Fruit fly (Drosophila melanogaster) whole organism, embryonic: ENCODE data around the gene CG4577.
A peak's percentile ranks its signal among the peaks of the same experiment; 100 is the strongest.

ENCODE experiments used
- CG10209 ChIP-seq: fragments of 200-800 bp; sonication (Bioruptor generic); optimal IDR thresholded peaks from 3 replicates; lab custom pipeline; 2017; ENCODE audit warnings: missing biosample characterization, mild to moderate bottlenecking, missing genetic modification characterization, missing genetic modification reagents
- CG10267 ChIP-seq: fragments of 200-800 bp; sonication (Bioruptor generic); optimal IDR thresholded peaks from 2 replicates; lab custom pipeline; 2018; ENCODE audit warnings: missing biosample characterization, mild to moderate bottlenecking, missing genetic modification characterization, moderate library complexity
- CG10274 ChIP-seq: fragments of 200-800 bp; sonication (Bioruptor generic); optimal IDR thresholded peaks from 3 replicates; lab custom pipeline; 2017; ENCODE audit warnings: missing biosample characterization, mild to moderate bottlenecking, missing genetic modification characterization
- CG12299 ChIP-seq: fragments of 200-800 bp; sonication (Bioruptor generic); optimal IDR thresholded peaks from 2 replicates; lab custom pipeline; 2018; ENCODE audit warnings: missing biosample characterization, mild to moderate bottlenecking, missing genetic modification characterization
- CG12769 ChIP-seq: fragments of 200-800 bp; sonication (Bioruptor generic); optimal IDR thresholded peaks from 2 replicates; lab custom pipeline; 2019; ENCODE audit warnings: missing biosample characterization, mild to moderate bottlenecking, missing genetic modification characterization, moderate library complexity
- CG13894 ChIP-seq: fragments of 200-800 bp; sonication (Bioruptor generic); optimal IDR thresholded peaks from 3 replicates; lab custom pipeline; 2018; ENCODE audit warnings: missing biosample characterization, mild to moderate bottlenecking, missing genetic modification characterization, moderate library complexity
- CG17612 ChIP-seq: fragments of 200-800 bp; sonication (Bioruptor generic); IDR thresholded peaks from 2 replicates; pipeline ENCODE4 v1.3.6; 2022; ENCODE audit warnings: missing biosample characterization, missing genetic modification characterization
- CG18476 ChIP-seq: fragments of 200-800 bp; sonication (Bioruptor generic); optimal IDR thresholded peaks from 2 replicates; lab custom pipeline; 2016; ENCODE audit warnings: missing biosample characterization, mild to moderate bottlenecking, missing genetic modification characterization
- CG18599 ChIP-seq: fragments of 200-800 bp; sonication (Bioruptor generic); optimal IDR thresholded peaks from 3 replicates; lab custom pipeline; 2017; ENCODE audit warnings: missing biosample characterization, missing genetic modification characterization, mild to moderate bottlenecking, moderate library complexity, missing genetic modification reagents
- CG2712 ChIP-seq: fragments of 200-800 bp; optimal IDR thresholded peaks from 3 replicates; lab custom pipeline; 2019; ENCODE audit warnings: missing biosample characterization, mild to moderate bottlenecking, missing genetic modification characterization, moderate library complexity
- CG32532 ChIP-seq: fragments of 200-800 bp; sonication (Bioruptor generic); IDR thresholded peaks from 2 replicates; pipeline ENCODE4 v1.3.6; 2022; ENCODE audit warnings: missing biosample characterization, missing genetic modification characterization
- CG4730 ChIP-seq: fragments of 200-800 bp; sonication (Bioruptor generic); IDR thresholded peaks from 2 replicates; pipeline ENCODE4 v1.3.6; 2022; ENCODE audit warnings: missing biosample characterization, missing genetic modification characterization
- CG7839 ChIP-seq: fragments of 200-800 bp; sonication (Bioruptor generic); optimal IDR thresholded peaks from 3 replicates; lab custom pipeline; 2018; ENCODE audit warnings: missing biosample characterization, mild to moderate bottlenecking, missing genetic modification characterization, moderate library complexity
- CG7963 ChIP-seq: fragments of 200-800 bp; sonication (Bioruptor generic); IDR thresholded peaks from 3 replicates; pipeline ENCODE4 v1.3.6; 2022; ENCODE audit warnings: missing biosample characterization, missing genetic modification characterization; ENCODE audit not compliant: partially characterized antibody
- CG8290 ChIP-seq, 3 experiments: fragments of 200-800 bp; sonication (Bioruptor generic); optimal IDR thresholded peaks; 2 replicates each; lab custom pipeline; 2016 to 2019; ENCODE audit warnings: missing biosample characterization in 3 of 3, missing genetic modification characterization in 3 of 3, mild to moderate bottlenecking in 2 of 3, moderate library complexity in 1 of 3
- CG9727 ChIP-seq: fragments of 200-800 bp; sonication (Bioruptor generic); optimal IDR thresholded peaks from 3 replicates; lab custom pipeline; 2017; ENCODE audit warnings: missing biosample characterization, mild to moderate bottlenecking, missing genetic modification characterization
- Doc3 ChIP-seq: fragments of 200-800 bp; sonication (Bioruptor generic); IDR thresholded peaks from 3 replicates; pipeline ENCODE4 v1.3.6; 2022; ENCODE audit warnings: missing biosample characterization, missing genetic modification characterization; ENCODE audit not compliant: partially characterized antibody
- Drgx ChIP-seq: fragments of 200-800 bp; sonication (Bioruptor generic); IDR thresholded peaks from 2 replicates; pipeline ENCODE4 v1.3.6; 2022; ENCODE audit warnings: missing biosample characterization, missing genetic modification characterization
- E2f2 ChIP-seq: fragments of 200-800 bp; sonication (Bioruptor generic); IDR thresholded peaks from 2 replicates; pipeline ENCODE4 v1.3.6; 2022; ENCODE audit warnings: missing biosample characterization, missing genetic modification characterization
- H2.0 ChIP-seq: fragments of 200-800 bp; sonication (Bioruptor generic); IDR thresholded peaks from 2 replicates; pipeline ENCODE4 v1.3.6; 2022; ENCODE audit warnings: missing biosample characterization, missing genetic modification characterization
- HHEX ChIP-seq: fragments of 200-800 bp; sonication (Bioruptor generic); optimal IDR thresholded peaks from 3 replicates; lab custom pipeline; 2017; ENCODE audit warnings: missing biosample characterization, mild to moderate bottlenecking, missing genetic modification characterization, missing genetic modification reagents
- HLH54F ChIP-seq: fragments of 200-800 bp; sonication (Bioruptor generic); optimal IDR thresholded peaks from 3 replicates; lab custom pipeline; 2016; ENCODE audit warnings: missing biosample characterization, missing genetic modification characterization
- HmgD ChIP-seq: fragments of 200-800 bp; sonication (Bioruptor generic); optimal IDR thresholded peaks from 3 replicates; lab custom pipeline; 2016; ENCODE audit warnings: missing biosample characterization, missing genetic modification characterization
- MTF-1 ChIP-seq: fragments of 200-800 bp; sonication (Bioruptor generic); optimal IDR thresholded peaks from 2 replicates; lab custom pipeline; 2018; ENCODE audit warnings: missing biosample characterization, mild to moderate bottlenecking, missing genetic modification characterization, borderline replicate concordance
- Med ChIP-seq: fragments of 200-800 bp; sonication (Bioruptor generic); peaks from one replicate; lab custom pipeline; 2016; ENCODE audit warnings: missing biosample characterization, missing genetic modification characterization, mild to moderate bottlenecking, inconsistent platforms, moderate library complexity
- NK7.1 ChIP-seq: fragments of 200-800 bp; sonication (Bioruptor generic); optimal IDR thresholded peaks from 3 replicates; lab custom pipeline; 2016; ENCODE audit warnings: missing biosample characterization, missing genetic modification characterization
- Pdp1 ChIP-seq, 2 experiments: fragments of 200-800 bp; sonication (Bioruptor generic); optimal IDR thresholded peaks; 3 replicates each; lab custom pipeline; 2016; ENCODE audit warnings: missing biosample characterization in 2 of 2, missing genetic modification characterization in 2 of 2, mild to moderate bottlenecking in 1 of 2, moderate library complexity in 1 of 2
- Ravus ChIP-seq: fragments of 200-800 bp; sonication (Bioruptor generic); IDR thresholded peaks from 2 replicates; pipeline ENCODE4 v1.3.6; 2022; ENCODE audit warnings: missing biosample characterization, missing genetic modification characterization
- Spps ChIP-seq: fragments of 200-800 bp; sonication (Bioruptor generic); optimal IDR thresholded peaks from 2 replicates; lab custom pipeline; 2018; ENCODE audit warnings: missing biosample characterization, mild to moderate bottlenecking, missing genetic modification characterization
- amos ChIP-seq: fragments of 200-800 bp; sonication (Bioruptor generic); IDR thresholded peaks from 2 replicates; pipeline ENCODE4 v1.3.6; 2022; ENCODE audit warnings: missing biosample characterization, missing genetic modification characterization; ENCODE audit not compliant: partially characterized antibody
- ap ChIP-seq: fragments of 200-800 bp; sonication (Bioruptor generic); IDR thresholded peaks from 2 replicates; pipeline ENCODE4 v1.3.6; 2022; ENCODE audit warnings: missing biosample characterization, missing genetic modification characterization
- caup ChIP-seq: fragments of 200-800 bp; sonication (Bioruptor generic); optimal IDR thresholded peaks from 3 replicates; lab custom pipeline; 2017; ENCODE audit warnings: missing biosample characterization, mild to moderate bottlenecking, missing genetic modification characterization, moderate library complexity; ENCODE audit not compliant: severe bottlenecking
- chinmo ChIP-seq: fragments of 200-800 bp; sonication (Bioruptor generic); IDR thresholded peaks from 4 replicates; pipeline ENCODE4 v1.3.6; 2022; ENCODE audit warnings: missing biosample characterization, missing genetic modification characterization; ENCODE audit not compliant: partially characterized antibody
- dmrt11E ChIP-seq: fragments of 200-800 bp; sonication (Bioruptor generic); optimal IDR thresholded peaks from 3 replicates; lab custom pipeline; 2018; ENCODE audit warnings: missing biosample characterization, mild to moderate bottlenecking, missing genetic modification characterization, moderate library complexity
- dysf ChIP-seq: fragments of 200-800 bp; sonication (Bioruptor generic); IDR thresholded peaks from 3 replicates; pipeline ENCODE4 v1.3.6; 2022; ENCODE audit warnings: missing biosample characterization, missing genetic modification characterization
- emc ChIP-seq: fragments of 200-800 bp; sonication (Bioruptor generic); optimal IDR thresholded peaks from 2 replicates; lab custom pipeline; 2016; ENCODE audit warnings: missing biosample characterization, missing genetic modification characterization
- exex ChIP-seq: fragments of 200-800 bp; sonication (Bioruptor generic); optimal IDR thresholded peaks from 4 replicates; lab custom pipeline; 2018; ENCODE audit warnings: missing biosample characterization, mild to moderate bottlenecking, missing genetic modification characterization, moderate library complexity
- gem ChIP-seq: fragments of 200-800 bp; sonication (Bioruptor generic); optimal IDR thresholded peaks from 2 replicates; lab custom pipeline; 2019; ENCODE audit warnings: missing biosample characterization, mild to moderate bottlenecking, missing genetic modification characterization, moderate library complexity
- grn ChIP-seq: fragments of 200-800 bp; sonication (Bioruptor generic); optimal IDR thresholded peaks from 3 replicates; lab custom pipeline; 2017; ENCODE audit warnings: missing biosample characterization, missing genetic modification characterization
- sd ChIP-seq: fragments of 200-800 bp; sonication (Bioruptor generic); optimal IDR thresholded peaks from 3 replicates; lab custom pipeline; 2018; ENCODE audit warnings: missing biosample characterization, mild to moderate bottlenecking, missing genetic modification characterization, moderate library complexity
- seq ChIP-seq: fragments of 200-800 bp; sonication (Bioruptor generic); IDR thresholded peaks from 2 replicates; pipeline ENCODE4 v1.3.6; 2022; ENCODE audit warnings: missing biosample characterization, missing genetic modification characterization
- sisA ChIP-seq: fragments of 200-800 bp; sonication (Bioruptor generic); IDR thresholded peaks from 2 replicates; pipeline ENCODE4 v1.3.6; 2022; ENCODE audit warnings: missing biosample characterization, missing genetic modification characterization
- slbo ChIP-seq: fragments of 200-800 bp; sonication (Bioruptor generic); IDR thresholded peaks from 2 replicates; pipeline ENCODE4 v1.3.6; 2022; ENCODE audit warnings: missing biosample characterization, missing genetic modification characterization
- wdn ChIP-seq: fragments of 200-800 bp; sonication (Bioruptor generic); IDR thresholded peaks from 2 replicates; pipeline ENCODE4 v1.3.6; 2022; ENCODE audit warnings: missing biosample characterization, missing genetic modification characterization

The CG4577 gene

DNA sequence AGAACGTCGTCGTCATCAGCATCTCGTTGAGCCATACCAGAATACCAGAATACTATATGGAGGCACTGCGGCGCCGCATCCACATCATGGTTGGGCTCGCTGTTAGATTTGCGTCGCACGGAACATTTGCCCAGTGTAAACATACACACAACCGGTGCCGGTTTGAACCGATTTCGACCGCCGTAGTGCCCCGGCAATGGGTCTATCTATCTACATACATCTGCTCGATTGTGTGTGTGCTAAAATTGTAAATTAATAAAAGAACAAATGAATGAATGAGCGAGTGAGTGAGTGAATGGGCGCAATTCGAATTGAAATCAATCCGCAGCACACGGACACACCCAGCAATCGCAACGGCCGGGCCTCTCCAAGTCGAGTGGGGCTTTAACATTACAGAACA, 9.1 kb upstream of the CG4577 start (continued):
- TF ChIP-seq wdn (0 out of 2 replicates have a peak, but pooled peaks have one; percentile 7), Pdp1 (GFP tag; optimal IDR thresholded peaks at IDR 0.05; lab: Kevin White, UChicago) (peak in 1 of 2 experiments; percentile 26), gem (tag; lab: Kevin White, UChicago) (peak; percentile 92), CG13894 (tag; lab: Kevin White, UChicago) (peak; percentile 67), CG12769 (tag; lab: Kevin White, UChicago) (peak; percentile 55), CG32532 (GFP tag; lab: Robert Waterston, UW) (peak; percentile 10; the same call in 1 of the 2 replicates), Drgx (GFP tag; lab: Robert Waterston, UW) (0 out of 2 replicates have a peak, but pooled peaks have one; percentile 16), E2f2 (GFP tag; lab: Robert Waterston, UW) (no peak), HHEX (GFP tag; lab: Kevin White, UChicago) (peak; percentile 44), seq (GFP tag; lab: Robert Waterston, UW) (0 out of 2 replicates have a peak, but pooled peaks have one; percentile 18), Med (peak; percentile 73), CG8290 (GFP tag; optimal IDR thresholded peaks at IDR 0.05; lab: Kevin White, UChicago) (no peak), CG8290 (tag; optimal IDR thresholded peaks at IDR 0.05; lab: Kevin White, UChicago) (peak in 1 of 2 experiments; percentile 61), ap (GFP tag; lab: Robert Waterston, UW) (no peak), emc (GFP tag; lab: Kevin White, UChicago) (no peak), chinmo (GFP tag; lab: Robert Waterston, UW) (peak; percentile 79; the same call in 2 of the 4 replicates)

dm6 chr2L:1126527-1126926, 8.0 kb upstream of the CG4577 start:
- peak; percentile 12 for TF ChIP-seq sd (tag; lab: Kevin White, UChicago)
- TF ChIP-seq grn (GFP tag; lab: Kevin White, UChicago) = peak; percentile 26
- peak in 1 of 2 experiments; percentile 75 for TF ChIP-seq Pdp1 (GFP tag; optimal IDR thresholded peaks at IDR 0.05; lab: Kevin White, UChicago)
- no peak for TF ChIP-seq slbo (GFP tag; lab: Robert Waterston, UW)
- no peak for TF ChIP-seq CG12299 (tag; lab: Kevin White, UChicago)
- TF ChIP-seq CG18476 (GFP tag; lab: Kevin White, UChicago) = no peak

DNA sequence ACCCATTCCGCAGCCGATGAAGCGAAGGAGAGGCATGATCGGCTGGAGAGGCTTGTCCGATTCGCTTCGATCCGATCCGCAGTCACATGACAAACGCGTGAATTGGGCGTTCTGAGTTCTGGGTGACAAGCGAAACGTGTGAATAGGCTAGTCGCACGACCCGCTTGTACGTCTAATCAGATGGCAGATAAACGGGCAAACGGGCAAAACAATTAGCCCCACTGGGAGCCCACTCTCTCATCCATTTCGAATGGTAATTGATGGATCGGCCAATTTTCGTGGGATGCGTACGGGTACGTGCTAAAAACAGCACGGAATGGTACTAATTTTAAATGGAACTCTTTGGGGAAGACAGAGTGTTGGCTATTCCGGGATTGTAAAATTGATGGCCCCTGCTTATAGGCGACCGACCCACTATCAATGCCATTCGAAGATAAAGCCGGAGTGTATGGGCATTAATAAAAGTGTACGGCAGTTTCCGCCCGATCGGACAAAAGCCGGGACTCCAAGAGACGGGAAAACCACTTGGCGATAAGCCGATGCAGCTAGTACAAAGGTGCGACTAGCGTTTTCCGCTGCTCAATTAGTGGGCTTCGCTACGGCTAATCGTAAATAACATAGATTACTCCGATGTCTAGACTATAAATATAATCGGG, 6.9 kb upstream of the CG4577 start:
- TF ChIP-seq CG10267 (tag; lab: Kevin White, UChicago) (no peak), amos (GFP tag; lab: Robert Waterston, UW) (no peak), caup (no peak), exex (tag; lab: Kevin White, UChicago) (peak; percentile 82), CG10209 (GFP tag; lab: Kevin White, UChicago) (no peak), CG18599 (peak; percentile 12), CG17612 (no peak), dmrt11E (tag; lab: Kevin White, UChicago) (no peak), CG7839 (tag; lab: Kevin White, UChicago) (no peak), Drgx (GFP tag; lab: Robert Waterston, UW) (no peak), CG4730 (GFP tag; lab: Robert Waterston, UW) (no peak), CG10274 (GFP tag; lab: Kevin White, UChicago) (peak; percentile 45), Doc3 (GFP tag; lab: Robert Waterston, UW) (no peak), CG2712 (tag; lab: Kevin White, UChicago) (no peak), CG9727 (GFP tag; lab: Kevin White, UChicago) (no peak), HLH54F (GFP tag; lab: Kevin White, UChicago) (no peak), dysf (GFP tag; lab: Robert Waterston, UW) (0 out of 3 replicates have a peak, but pooled peaks have one; percentile 16), grn (GFP tag; lab: Kevin White, UChicago) (peak; percentile 60), HmgD (no peak), Med (peak; percentile 47), Spps (no peak), Ravus (GFP tag; lab: Robert Waterston, UW) (no peak), MTF-1 (GFP tag; lab: Kevin White, UChicago) (no peak), CG7963 (GFP tag; lab: Robert Waterston, UW) (no peak), NK7.1 (GFP tag; lab: Kevin White, UChicago) (no peak), sisA (GFP tag; lab: Robert Waterston, UW) (no peak), H2.0 (GFP tag; lab: Robert Waterston, UW) (no peak)
